Fruit fly (Drosophila melanogaster) whole organism, pupa: ENCODE results near the gene Ssk.

Experiments used
- CG10348 ChIP-seq: fragments of 200-800 bp; sonication (Bioruptor generic); IDR thresholded peaks from 2 replicates; pipeline ENCODE4 v1.3.6; 2022; ENCODE audit warnings: missing biosample characterization, missing genetic modification characterization
- CG12605 ChIP-seq: fragments of 200-800 bp; sonication (Bioruptor generic); IDR thresholded peaks from 2 replicates; pipeline ENCODE4 v1.3.6; 2022; ENCODE audit warnings: missing biosample characterization, missing genetic modification characterization
- CG13204 ChIP-seq: fragments of 200-800 bp; sonication (Bioruptor generic); optimal IDR thresholded peaks from 2 replicates; lab custom pipeline; 2018; ENCODE audit warnings: missing biosample characterization, mild to moderate bottlenecking, missing genetic modification characterization, moderate library complexity
- CG14655 ChIP-seq: fragments of 200-800 bp; sonication (Bioruptor generic); optimal IDR thresholded peaks from 3 replicates; lab custom pipeline; 2017; ENCODE audit warnings: mild to moderate bottlenecking, missing biosample characterization, missing genetic modification reagents, missing genetic modification characterization
- CG15710 ChIP-seq: fragments of 200-800 bp; sonication (Bioruptor generic); optimal IDR thresholded peaks from 2 replicates; lab custom pipeline; 2018; ENCODE audit warnings: missing biosample characterization, mild to moderate bottlenecking, missing genetic modification characterization, moderate library complexity
- CG17806 ChIP-seq: fragments of 200-800 bp; sonication (Bioruptor generic); optimal IDR thresholded peaks from 2 replicates; lab custom pipeline; 2018; ENCODE audit warnings: missing biosample characterization, mild to moderate bottlenecking, missing genetic modification characterization, moderate library complexity
- CG32121 ChIP-seq: fragments of 200-800 bp; sonication (Bioruptor generic); IDR thresholded peaks from 2 replicates; pipeline ENCODE4 v1.3.6; 2022; ENCODE audit warnings: missing biosample characterization, missing genetic modification characterization
- CG34367 ChIP-seq: fragments of 200-800 bp; sonication (Bioruptor generic); optimal IDR thresholded peaks from 2 replicates; lab custom pipeline; 2018; ENCODE audit warnings: missing biosample characterization, mild to moderate bottlenecking, missing genetic modification characterization
- CG4496 ChIP-seq: fragments of 200-800 bp; sonication (Bioruptor generic); IDR thresholded peaks from 3 replicates; pipeline ENCODE4 v1.3.6; 2022; ENCODE audit warnings: missing biosample characterization, missing genetic modification characterization
- CG8159 ChIP-seq: fragments of 200-800 bp; sonication (Bioruptor generic); optimal IDR thresholded peaks from 3 replicates; lab custom pipeline; 2018; ENCODE audit warnings: missing biosample characterization, mild to moderate bottlenecking, missing genetic modification characterization, moderate library complexity
- CG8301 ChIP-seq: fragments of 200-800 bp; sonication (Bioruptor generic); optimal IDR thresholded peaks from 2 replicates; lab custom pipeline; 2018; ENCODE audit warnings: missing biosample characterization, mild to moderate bottlenecking, missing genetic modification characterization
- CG9948 ChIP-seq: fragments of 200-800 bp; sonication (Bioruptor generic); optimal IDR thresholded peaks from 2 replicates; lab custom pipeline; 2018; ENCODE audit warnings: missing biosample characterization, mild to moderate bottlenecking, missing genetic modification characterization, moderate library complexity
- D1 ChIP-seq: fragments of 200-800 bp; sonication (Bioruptor generic); optimal IDR thresholded peaks from 2 replicates; lab custom pipeline; 2018; ENCODE audit warnings: missing biosample characterization, mild to moderate bottlenecking, missing genetic modification characterization, moderate library complexity
- EcR ChIP-seq: fragments of 200-800 bp; sonication (Bioruptor generic); optimal IDR thresholded peaks from 3 replicates; lab custom pipeline; 2019; ENCODE audit warnings: missing biosample characterization, missing genetic modification characterization, mild to moderate bottlenecking, moderate library complexity, missing genetic modification reagents
- Ets98B ChIP-seq: fragments of 200-800 bp; sonication (Bioruptor generic); IDR thresholded peaks from 2 replicates; pipeline ENCODE4 v1.3.6; 2022; ENCODE audit warnings: missing biosample characterization, missing genetic modification characterization
- Pif1A ChIP-seq: fragments of 200-800 bp; sonication (Bioruptor generic); optimal IDR thresholded peaks from 3 replicates; lab custom pipeline; 2016; ENCODE audit warnings: missing biosample characterization, missing genetic modification characterization
- Pif1B ChIP-seq: fragments of 200-800 bp; sonication (Bioruptor generic); optimal IDR thresholded peaks from 3 replicates; lab custom pipeline; 2016; ENCODE audit warnings: missing biosample characterization, missing genetic modification characterization
- Snoo ChIP-seq: fragments of 200-800 bp; sonication (Bioruptor generic); optimal IDR thresholded peaks from 3 replicates; lab custom pipeline; 2017; ENCODE audit warnings: missing biosample characterization, mild to moderate bottlenecking, missing genetic modification characterization, inconsistent platforms
- fd96Ca ChIP-seq: fragments of 200-800 bp; sonication (Bioruptor generic); IDR thresholded peaks from 3 replicates; pipeline ENCODE4 v1.3.6; 2022; ENCODE audit warnings: missing biosample characterization, missing genetic modification characterization
- gl ChIP-seq: fragments of 200-800 bp; sonication (Bioruptor generic); optimal IDR thresholded peaks from 2 replicates; lab custom pipeline; 2018; ENCODE audit warnings: missing biosample characterization, mild to moderate bottlenecking, missing genetic modification characterization
- rn ChIP-seq: fragments of 200-800 bp; sonication (Bioruptor generic); IDR thresholded peaks from 2 replicates; pipeline ENCODE4 v1.3.6; 2022; ENCODE audit warnings: missing biosample characterization, missing genetic modification characterization

Gene Ssk

DNA sequence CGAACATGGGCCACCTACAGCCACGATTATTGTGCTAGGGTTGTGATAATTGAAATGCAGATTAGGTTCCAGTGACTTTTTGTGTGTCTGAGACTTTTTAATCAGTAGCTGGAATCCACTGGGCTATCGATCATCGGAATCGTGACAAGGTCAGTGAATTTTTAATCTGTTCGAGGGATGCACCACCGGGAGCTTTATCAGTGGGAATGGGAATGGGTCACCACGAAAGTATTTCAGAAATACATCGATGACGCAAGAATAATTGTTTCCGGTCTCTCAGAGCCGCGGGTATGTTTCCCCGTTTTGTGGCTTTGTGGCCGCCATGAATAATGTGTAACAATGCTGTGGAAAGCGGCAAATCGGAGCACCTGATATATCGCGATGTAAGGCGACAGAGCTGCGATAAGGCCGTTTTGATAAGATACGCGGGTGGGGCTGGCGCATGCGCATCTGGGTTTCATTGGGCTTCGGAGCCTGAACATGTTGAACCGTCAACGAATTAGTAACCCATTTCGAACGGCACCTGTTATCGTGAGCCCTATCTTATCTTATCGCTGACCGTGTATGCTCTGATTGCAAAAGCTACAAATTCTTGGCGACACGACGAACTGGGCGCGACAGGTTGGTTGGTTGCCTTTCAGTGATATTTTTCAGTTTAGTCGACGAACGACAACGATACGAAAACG lies at the start of gene Ssk:
TSS of gene Ssk (plus strand) at position 638 of the 686 bp plus-strand sequence.
- TF ChIP-seq Pif1B, result peak; percentile 3
- TF ChIP-seq Ets98B, result peak; percentile 32; the same call in 1 of the 2 replicates
- no peak for TF ChIP-seq CG4496 (GFP tag; lab: Robert Waterston, UW)
- TF ChIP-seq CG15710 (tag; lab: Kevin White, UChicago), result no peak
- 0 out of 2 replicates have a peak, but pooled peaks have one; percentile 13 for TF ChIP-seq CG12605
- peak; percentile 55; the same call in 1 of the 3 replicates for TF ChIP-seq fd96Ca (GFP tag; lab: Robert Waterston, UW)
- TF ChIP-seq Pif1A (GFP tag; lab: Kevin White, UChicago), result no peak
- peak; percentile 20 for TF ChIP-seq EcR

DNA sequence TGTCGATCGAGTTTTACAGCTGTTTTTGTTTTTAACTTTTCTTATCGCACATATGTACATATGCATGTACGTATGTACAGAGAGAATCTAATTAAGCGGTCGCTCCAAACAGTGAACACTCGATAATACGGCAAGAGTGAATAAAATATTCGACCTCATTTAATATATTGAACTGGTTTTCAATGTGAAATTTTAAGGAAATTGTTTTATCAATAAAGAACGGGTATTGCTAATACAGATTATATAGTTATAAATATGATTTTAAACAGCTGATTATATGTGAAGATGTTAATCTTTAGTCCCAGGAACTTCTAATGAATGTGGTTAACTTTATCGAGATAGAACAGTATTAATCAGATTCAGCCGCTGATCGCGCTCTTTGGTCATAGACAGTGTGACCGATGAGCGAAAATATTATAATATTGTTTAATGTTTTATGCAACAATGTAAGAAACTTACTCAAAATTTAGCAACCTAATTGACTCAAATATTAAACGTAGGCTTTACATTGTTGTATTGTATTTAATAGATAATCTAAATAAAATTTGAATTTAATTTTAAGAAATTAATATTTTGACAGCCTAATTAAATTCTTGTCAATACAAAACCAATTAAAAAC lies 47.6 kb upstream of the Ssk start, which contains the start of gene CG7328:
TSS of gene CG7328 (minus strand) at position 19 of the 619 bp plus-strand sequence.
- 0 out of 2 replicates have a peak, but pooled peaks have one; percentile 31 for TF ChIP-seq CG32121 (GFP tag; lab: Robert Waterston, UW)
- TF ChIP-seq D1 (tag; lab: Kevin White, UChicago), result no peak

DNA sequence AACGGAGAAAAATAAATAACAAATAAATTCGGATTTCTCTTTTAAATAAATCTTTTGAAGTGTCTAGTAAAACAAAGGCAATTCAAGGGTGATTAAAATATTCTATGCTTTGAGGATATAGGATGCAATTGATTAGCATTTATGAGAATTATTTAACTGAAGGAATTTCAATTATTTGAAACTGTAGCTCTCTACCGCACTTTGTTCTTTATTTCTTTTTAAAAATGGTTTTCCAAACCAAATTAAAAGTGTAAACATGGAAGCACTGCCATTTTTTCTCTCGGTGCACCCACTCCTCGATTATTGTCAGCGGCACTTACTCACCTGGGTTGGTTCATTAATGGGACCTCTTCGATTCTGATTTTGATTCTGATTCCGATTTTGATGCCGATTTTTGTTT lies 20.2 kb upstream of the Ssk start:
- TF ChIP-seq CG10348 (no peak), CG8301 (tag; lab: Kevin White, UChicago) (no peak), CG15710 (tag; lab: Kevin White, UChicago) (peak; percentile 19), CG9948 (tag; lab: Kevin White, UChicago) (peak; percentile 12), fd96Ca (GFP tag; lab: Robert Waterston, UW) (no peak), D1 (tag; lab: Kevin White, UChicago) (peak; percentile 21), CG8159 (peak; percentile 42), CG17806 (tag; lab: Kevin White, UChicago) (peak; percentile 10)

DNA sequence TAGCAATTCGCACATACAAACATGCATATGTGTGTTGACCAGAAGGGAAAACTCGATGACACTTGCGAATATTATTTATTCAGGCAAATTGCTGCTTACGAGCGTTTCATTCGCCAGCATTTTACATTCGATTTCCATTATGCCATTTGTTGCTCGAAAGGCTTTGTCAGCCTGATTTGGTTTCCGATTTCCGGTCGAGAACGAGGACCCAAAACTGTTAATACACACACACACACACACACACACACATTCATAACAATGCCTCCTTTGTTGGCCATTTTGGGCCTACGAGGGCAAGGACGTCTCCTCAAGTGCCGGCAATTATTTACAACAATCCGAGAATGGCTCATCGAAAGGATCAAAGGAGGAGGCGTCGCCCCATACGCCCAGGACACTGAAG lies 10.6 kb upstream of the Ssk start:
- TF ChIP-seq Snoo (tag; lab: Kevin White, UChicago) (no peak), fd96Ca (GFP tag; lab: Robert Waterston, UW) (no peak), Pif1B (no peak), CG9948 (tag; lab: Kevin White, UChicago) (no peak), Pif1A (GFP tag; lab: Kevin White, UChicago) (no peak), gl (tag; lab: Kevin White, UChicago) (no peak), D1 (tag; lab: Kevin White, UChicago) (no peak), CG10348 (no peak), rn (GFP tag; lab: Robert Waterston, UW) (no peak), CG13204 (GFP tag; lab: Kevin White, UChicago) (no peak), CG34367 (tag; lab: Kevin White, UChicago) (no peak), CG8301 (tag; lab: Kevin White, UChicago) (no peak), CG12605 (no peak), CG8159 (no peak), CG32121 (GFP tag; lab: Robert Waterston, UW) (no peak)

DNA sequence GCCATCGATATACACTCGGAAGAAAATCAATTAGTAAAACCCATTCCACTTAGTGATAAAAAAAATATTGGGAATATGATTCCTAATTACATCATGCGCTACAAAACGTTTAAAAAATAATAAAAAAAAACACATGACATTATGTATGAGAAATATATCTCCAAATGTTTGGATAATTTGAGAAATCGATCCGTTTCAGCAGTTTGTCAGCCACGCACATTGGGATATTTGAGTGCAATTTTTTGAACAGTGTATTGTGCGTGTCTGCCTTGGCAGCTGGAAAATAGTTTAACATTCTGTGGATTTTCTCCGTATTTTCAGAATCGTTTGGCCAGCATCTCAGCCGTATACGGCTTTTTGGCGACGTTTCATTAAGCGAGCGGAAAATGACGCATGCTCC lies 10.2 kb upstream of the Ssk start:
- TF ChIP-seq CG34367 (tag; lab: Kevin White, UChicago), result no peak
- TF ChIP-seq CG9948 (tag; lab: Kevin White, UChicago), result no peak
- TF ChIP-seq CG8301 (tag; lab: Kevin White, UChicago), result no peak
- no peak for TF ChIP-seq CG10348
- TF ChIP-seq CG32121 (GFP tag; lab: Robert Waterston, UW), result no peak
- no peak for TF ChIP-seq Pif1B
- no peak for TF ChIP-seq CG14655
- TF ChIP-seq Pif1A (GFP tag; lab: Kevin White, UChicago), result no peak
- TF ChIP-seq, all 21 proteins: peak for 0

DNA sequence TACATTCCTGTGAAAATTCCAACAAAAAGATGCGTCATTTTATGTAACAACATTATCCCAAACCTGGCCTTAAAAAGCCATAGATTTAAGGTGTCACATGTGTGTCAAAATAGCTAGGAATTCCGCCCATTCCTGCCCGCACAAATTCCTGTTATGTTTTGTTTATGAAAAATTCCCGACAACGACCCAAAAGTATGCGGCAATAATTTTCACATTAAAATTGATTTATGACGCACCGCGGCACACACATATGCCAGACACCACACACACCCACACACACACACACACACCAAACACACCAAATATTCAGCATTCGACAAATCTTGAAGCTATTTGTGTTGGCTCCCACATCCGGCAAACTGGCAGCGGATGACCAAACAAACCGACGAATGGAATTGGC lies 5.5 kb upstream of the Ssk start:
- TF ChIP-seq CG34367 (tag; lab: Kevin White, UChicago) (no peak), CG15710 (tag; lab: Kevin White, UChicago) (no peak), CG32121 (GFP tag; lab: Robert Waterston, UW) (no peak), CG12605 (no peak), Pif1A (GFP tag; lab: Kevin White, UChicago) (no peak), Pif1B (no peak), EcR (no peak), CG17806 (tag; lab: Kevin White, UChicago) (no peak), Snoo (tag; lab: Kevin White, UChicago) (no peak), CG4496 (GFP tag; lab: Robert Waterston, UW) (no peak), Ets98B (no peak), CG8159 (no peak), CG9948 (tag; lab: Kevin White, UChicago) (no peak), D1 (tag; lab: Kevin White, UChicago) (no peak), CG8301 (tag; lab: Kevin White, UChicago) (no peak), fd96Ca (GFP tag; lab: Robert Waterston, UW) (no peak), CG14655 (no peak), CG10348 (no peak), CG13204 (GFP tag; lab: Kevin White, UChicago) (no peak)
